Worm (Caenorhabditis elegans): ENCODE data around the gene nep-1.

Gene nep-1

ce11 chrII:11635745-11636161 lies 21.2 kb downstream of the nep-1 start (continued):
- TF ChIP-seq ceh-31 (tag; optimal IDR thresholded peaks at IDR 0.05), result peak; percentile 74
- no peak for TF ChIP-seq elt-4 (tag; optimal IDR thresholded peaks at IDR 0.05)
- TF ChIP-seq dmd-4 (tag; optimal IDR thresholded peaks at IDR 0.05; ENCODE audit: borderline replicate concordance), result no peak
- TF ChIP-seq pha-2 (tag; optimal IDR thresholded peaks at IDR 0.05), result no peak
- peak; percentile 52 for TF ChIP-seq rnt-1 (tag; optimal IDR thresholded peaks at IDR 0.05)
- TF ChIP-seq lin-11 (tag; optimal IDR thresholded peaks at IDR 0.05), result no peak
- no peak for TF ChIP-seq mec-3 (tag; optimal IDR thresholded peaks at IDR 0.05; ENCODE audit: borderline replicate concordance)
- TF ChIP-seq ceh-34 (tag; optimal IDR thresholded peaks at IDR 0.05), result no peak
- no peak for TF ChIP-seq fkh-6 (tag; optimal IDR thresholded peaks at IDR 0.05)
- TF ChIP-seq ahr-1 (tag; optimal IDR thresholded peaks at IDR 0.05), result no peak
- peak; percentile 35 for TF ChIP-seq hlh-8 (tag; optimal IDR thresholded peaks at IDR 0.05)
- TF ChIP-seq pat-9 (tag; optimal IDR thresholded peaks at IDR 0.05), result peak; percentile 33
- TF ChIP-seq pha-4 (tag; optimal IDR thresholded peaks at IDR 0.05), result no peak
- no peak for TF ChIP-seq T23F11.4 (GFP tag; optimal IDR thresholded peaks at IDR 0.05)
- no peak for TF ChIP-seq nhr-232 (tag; optimal IDR thresholded peaks at IDR 0.05)
- no peak for TF ChIP-seq ceh-14 (tag; optimal IDR thresholded peaks at IDR 0.05)
- TF ChIP-seq ceh-9 (tag; optimal IDR thresholded peaks at IDR 0.05), result no peak
- peak; percentile 45 for TF ChIP-seq unc-42 (tag; optimal IDR thresholded peaks at IDR 0.05)
- TF ChIP-seq ceh-45 (GFP tag; IDR thresholded peaks at IDR 0.05), result no peak
- peak; percentile 56 for TF ChIP-seq tbx-2 (tag; optimal IDR thresholded peaks at IDR 0.05)
- TF ChIP-seq madf-2 (tag; optimal IDR thresholded peaks at IDR 0.05), result peak; percentile 84
- TF ChIP-seq pros-1 (tag; optimal IDR thresholded peaks at IDR 0.05), result peak; percentile 87
- no peak for TF ChIP-seq eyg-1 (tag; optimal IDR thresholded peaks at IDR 0.05)
- TF ChIP-seq unc-3 (GFP tag; conservative IDR thresholded peaks at IDR 0.05), result no peak
- no peak for TF ChIP-seq unc-3 (tag; optimal IDR thresholded peaks at IDR 0.05)
- TF ChIP-seq fkh-10 (GFP tag; optimal IDR thresholded peaks at IDR 0.05), result no peak
- TF ChIP-seq ceh-30 (tag; optimal IDR thresholded peaks at IDR 0.05), result no peak
- TF ChIP-seq nfya-1 (tag; optimal IDR thresholded peaks at IDR 0.05), result peak; percentile 89
- peak; percentile 36 for TF ChIP-seq Y22D7AL.16 (tag; optimal IDR thresholded peaks at IDR 0.05)
- TF ChIP-seq syd-9 (tag; optimal IDR thresholded peaks at IDR 0.05), result no peak
- TF ChIP-seq ama-1 (optimal IDR thresholded peaks at IDR 0.05), result peak; percentile 81
- TF ChIP-seq sdc-2 (tag; optimal IDR thresholded peaks at IDR 0.05), result peak; percentile 39
- no peak for TF ChIP-seq elt-2 (tag; optimal IDR thresholded peaks at IDR 0.05)
- TF ChIP-seq ceh-24 (tag; optimal IDR thresholded peaks at IDR 0.05), result no peak
- TF ChIP-seq K09A11.1 (tag; optimal IDR thresholded peaks at IDR 0.05; ENCODE audit: insufficient read depth), result peak; percentile 55
- TF ChIP-seq hlh-15 (tag; optimal IDR thresholded peaks at IDR 0.05), result no peak
- no peak for TF ChIP-seq sox-4 (tag; optimal IDR thresholded peaks at IDR 0.05)
- TF ChIP-seq hlh-6 (tag; optimal IDR thresholded peaks at IDR 0.05), result no peak
- TF ChIP-seq tbx-7 (tag; optimal IDR thresholded peaks at IDR 0.05), result peak; percentile 33
- peak; percentile 6 for TF ChIP-seq C08G9.2 (tag; optimal IDR thresholded peaks at IDR 0.05)
- TF ChIP-seq K02D7.2 (tag; optimal IDR thresholded peaks at IDR 0.05), result no peak
- peak; percentile 90 for TF ChIP-seq ref-2 (tag; optimal IDR thresholded peaks at IDR 0.05)
- TF ChIP-seq unc-55 (GFP tag; optimal IDR thresholded peaks at IDR 0.05), result peak; percentile 87

DNA sequence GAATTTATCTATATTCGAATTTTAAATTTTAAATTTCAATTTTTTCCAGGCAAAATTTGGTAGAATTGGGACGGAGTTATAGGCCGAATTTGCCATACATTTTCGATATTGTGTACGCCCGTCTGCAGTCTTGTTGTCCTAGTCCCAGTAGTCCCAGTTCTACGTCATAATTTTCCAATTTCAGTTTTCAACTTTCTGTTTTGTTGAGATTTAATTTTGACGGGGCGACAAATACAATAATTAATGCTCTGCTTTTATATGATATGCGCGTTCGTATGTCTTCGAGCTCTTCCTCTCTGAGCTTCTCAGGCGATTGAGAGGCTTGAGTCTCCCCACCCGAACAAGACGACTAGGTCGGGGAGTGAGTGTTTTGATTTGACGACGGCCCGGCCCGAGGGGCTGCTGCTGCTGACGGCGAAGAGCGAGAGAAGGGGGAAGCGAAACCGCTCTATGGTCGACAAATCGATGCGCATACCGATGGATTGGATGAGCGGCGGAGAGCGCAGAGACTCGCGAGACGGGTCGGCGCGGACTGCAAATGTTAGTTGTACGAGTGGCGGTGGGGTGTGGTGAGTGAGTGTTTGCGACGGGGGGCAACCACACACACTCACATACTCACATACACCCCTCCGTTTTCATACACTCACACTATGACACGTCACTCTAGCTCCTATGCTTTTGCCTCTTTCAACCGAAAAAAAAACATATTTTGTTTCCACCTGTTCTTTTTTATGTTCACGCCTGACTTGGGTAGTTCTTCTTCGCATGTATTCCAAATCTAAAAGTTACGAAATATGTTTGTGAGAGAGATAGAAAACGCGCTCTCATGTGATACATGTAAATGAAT lies 22.1 kb downstream of the nep-1 start:
- TF ChIP-seq nhr-232 (tag; optimal IDR thresholded peaks at IDR 0.05) (peak; percentile 44), che-1 (tag; optimal IDR thresholded peaks at IDR 0.05) (no peak), pha-4 (tag; optimal IDR thresholded peaks at IDR 0.05) (no peak), ceh-34 (tag; optimal IDR thresholded peaks at IDR 0.05) (peak; percentile 90), ceh-48 (tag; optimal IDR thresholded peaks at IDR 0.05) (peak; percentile 92), nhr-11 (tag; optimal IDR thresholded peaks at IDR 0.05) (no peak), sox-2 (GFP tag; IDR thresholded peaks at IDR 0.05) (no peak), ceh-19 (GFP tag; optimal IDR thresholded peaks at IDR 0.05) (peak; percentile 57), ceh-24 (tag; optimal IDR thresholded peaks at IDR 0.05) (no peak), syd-9 (tag; optimal IDR thresholded peaks at IDR 0.05) (peak; percentile 66), ceh-2 (tag; optimal IDR thresholded peaks at IDR 0.05) (peak; percentile 69), fkh-10 (GFP tag; optimal IDR thresholded peaks at IDR 0.05) (peak; percentile 58), ceh-6 (GFP tag; optimal IDR thresholded peaks at IDR 0.05) (peak; percentile 65), ceh-31 (tag; optimal IDR thresholded peaks at IDR 0.05) (peak; percentile 93), npax-4 (tag; optimal IDR thresholded peaks at IDR 0.05) (no peak), ttx-3 (tag; optimal IDR thresholded peaks at IDR 0.05) (peak; percentile 43), ceh-30 (tag; optimal IDR thresholded peaks at IDR 0.05) (no peak), madf-2 (tag; optimal IDR thresholded peaks at IDR 0.05) (peak; percentile 97), C08G9.2 (tag; optimal IDR thresholded peaks at IDR 0.05) (peak; percentile 54)
